Worm (Caenorhabditis elegans): Measurements from ENCODE around the gene W09C2.7.

W09C2.7 gene

ce11 chrIV:9622272-9622671, at the start of gene W09C2.7:
Gene W09C2.7, minus strand, starts transcription at chrIV:9622372.
- TF ChIP-seq lin-13 (GFP tag; optimal IDR thresholded peaks at IDR 0.05) (no peak), Y75B8A.6 (GFP tag; IDR thresholded peaks at IDR 0.05) (no peak), mxl-3 (GFP tag; optimal IDR thresholded peaks at IDR 0.05) (no peak), F26F4.8 (GFP tag; conservative IDR thresholded peaks at IDR 0.05) (no peak), daf-8 (GFP tag; IDR thresholded peaks at IDR 0.05) (no peak), arid-1 (GFP tag; conservative IDR thresholded peaks at IDR 0.05) (no peak), unc-62 (GFP tag; optimal IDR thresholded peaks at IDR 0.05 in 1 of 2) (no peak), unc-62 (tag; optimal IDR thresholded peaks at IDR 0.05) (no peak), D1046.2 (GFP tag; IDR thresholded peaks at IDR 0.05) (no peak), hif-1 (tag; optimal IDR thresholded peaks at IDR 0.05) (no peak), T20F7.1 (GFP tag; optimal IDR thresholded peaks at IDR 0.05) (no peak), nhr-77 (tag; optimal IDR thresholded peaks at IDR 0.05) (no peak), lsy-2 (tag; optimal IDR thresholded peaks at IDR 0.05) (no peak), rbr-2 (tag; optimal IDR thresholded peaks at IDR 0.05) (no peak), tra-1 (GFP tag; IDR thresholded peaks at IDR 0.05) (no peak), mes-2 (tag; optimal IDR thresholded peaks at IDR 0.05; ENCODE audit: poor library complexity, severe bottlenecking) (no peak)

- TF ChIP-seq nhr-48 (tag; optimal IDR thresholded peaks at IDR 0.05), result peak; percentile 82
- TF ChIP-seq zip-2 (tag; optimal IDR thresholded peaks at IDR 0.05), result peak; percentile 33
- TF ChIP-seq hmg-1.1 (GFP tag; IDR thresholded peaks at IDR 0.05), result 0 out of 2 replicates have a peak, but pooled peaks have one; percentile 29
- TF ChIP-seq lin-1 (GFP tag; IDR thresholded peaks at IDR 0.05), result 0 out of 2 replicates have a peak, but pooled peaks have one; percentile 12
- TF ChIP-seq mxl-3 (GFP tag; optimal IDR thresholded peaks at IDR 0.05), result peak; percentile 86
- TF ChIP-seq mep-1 (tag; optimal IDR thresholded peaks at IDR 0.05), result peak; percentile 71
- TF ChIP-seq pqm-1 (tag; optimal IDR thresholded peaks at IDR 0.05), result peak; percentile 79
- TF ChIP-seq nhr-77 (tag; optimal IDR thresholded peaks at IDR 0.05), result peak; percentile 86
- TF ChIP-seq nhr-10 (tag; optimal IDR thresholded peaks at IDR 0.05), result peak; percentile 30
- peak in 1 of 2 experiments; percentile 95 for TF ChIP-seq unc-62 (GFP tag; optimal IDR thresholded peaks at IDR 0.05 in 1 of 2)
- no peak for TF ChIP-seq unc-62 (tag; optimal IDR thresholded peaks at IDR 0.05)
- no peak for TF ChIP-seq jun-1 (tag; optimal IDR thresholded peaks at IDR 0.05)
- peak; percentile 93 for TF ChIP-seq aha-1 (tag)
- peak in 1 of 2 experiments; percentile 37 for TF ChIP-seq hif-1 (tag; optimal IDR thresholded peaks at IDR 0.05)
- peak; percentile 45 for TF ChIP-seq duxl-1 (tag; optimal IDR thresholded peaks at IDR 0.05; ENCODE audit: poor library complexity)
- peak; percentile 24 for TF ChIP-seq nhr-11 (tag; optimal IDR thresholded peaks at IDR 0.05)
- TF ChIP-seq nhr-28 (tag; optimal IDR thresholded peaks at IDR 0.05), result peak; percentile 78
- TF ChIP-seq T20F7.1 (GFP tag; optimal IDR thresholded peaks at IDR 0.05), result no peak
- TF ChIP-seq dve-1 (tag; optimal IDR thresholded peaks at IDR 0.05; ENCODE audit: insufficient read depth), result peak; percentile 94
- no peak for TF ChIP-seq dmd-8 (GFP tag; IDR thresholded peaks at IDR 0.05)
- peak in 1 of 2 experiments; percentile 39 for TF ChIP-seq daf-16 (GFP tag; optimal IDR thresholded peaks at IDR 0.05)
- TF ChIP-seq daf-16 (tag; optimal IDR thresholded peaks at IDR 0.05), result peak; percentile 84
- TF ChIP-seq php-3 (GFP tag; IDR thresholded peaks at IDR 0.05), result no peak
- TF ChIP-seq rbr-2 (tag; optimal IDR thresholded peaks at IDR 0.05), result peak; percentile 13
- peak; percentile 12 for TF ChIP-seq F10B5.3 (tag; optimal IDR thresholded peaks at IDR 0.05)
- peak; percentile 77 for TF ChIP-seq hlh-30 (tag; optimal IDR thresholded peaks at IDR 0.05; ENCODE audit: insufficient read depth)
- TF ChIP-seq ceh-20 (GFP tag; IDR thresholded peaks at IDR 0.05), result no peak
- peak; percentile 64 to 84 for TF ChIP-seq mdl-1 (tag; optimal IDR thresholded peaks at IDR 0.05)
- no peak for TF ChIP-seq lim-7 (GFP tag; IDR thresholded peaks at IDR 0.05)
- TF ChIP-seq dmd-6 (GFP tag; IDR thresholded peaks at IDR 0.05), result peak; percentile 86
- TF ChIP-seq fkh-10 (GFP tag; optimal IDR thresholded peaks at IDR 0.05), result no peak
- TF ChIP-seq hlh-11 (tag; optimal IDR thresholded peaks at IDR 0.05), result peak; percentile 84
- TF ChIP-seq zip-11 (GFP tag; IDR thresholded peaks at IDR 0.05), result no peak
- peak in 1 of 2 experiments; percentile 68 for TF ChIP-seq lsy-2 (tag; optimal IDR thresholded peaks at IDR 0.05)
- TF ChIP-seq mes-2 (tag; optimal IDR thresholded peaks at IDR 0.05; ENCODE audit: poor library complexity, severe bottlenecking), result peak; percentile 5
- TF ChIP-seq pha-4 (GFP tag; IDR thresholded peaks at IDR 0.05), result peak; percentile 57; the same call in 1 of the 2 replicates
- TF ChIP-seq pha-4 (tag; optimal IDR thresholded peaks at IDR 0.05), result peak; percentile 91
Measured at ce11 chrIV:9671001-9671652, 49.0 kb upstream of the W09C2.7 start.

Measured in whole organism, L4 larva.